Worm (Caenorhabditis elegans) whole organism, mixed stage, embryonic: ENCODE results near the gene srg-30.

Source experiments
- M03D4.4 ChIP-seq: sonication (generic microtip); optimal IDR thresholded peaks from 2 replicates; lab custom pipeline; 2017; ENCODE audit warnings: mild to moderate bottlenecking, missing genetic modification characterization, missing compliant biosample characterization
- blmp-1 ChIP-seq: fragments of 150-350 bp; optimal IDR thresholded peaks from 2 replicates; lab custom pipeline; 2014; ENCODE audit warnings: missing biosample characterization, missing genetic modification characterization
- drap-1 ChIP-seq: fragments of 200-800 bp; sonication (Bioruptor generic); optimal IDR thresholded peaks from 3 replicates; lab custom pipeline; 2018; ENCODE audit warnings: mild to moderate bottlenecking, missing genetic modification characterization, missing compliant biosample characterization
- nhr-28 ChIP-seq: fragments of 150-350 bp; optimal IDR thresholded peaks from 2 replicates; lab custom pipeline; 2014; ENCODE audit warnings: missing biosample characterization, missing genetic modification characterization
- pha-4 ChIP-seq: fragments of 150-350 bp; optimal IDR thresholded peaks from 2 replicates; lab custom pipeline; 2018; ENCODE audit warnings: missing biosample characterization, missing genetic modification reagents, missing genetic modification characterization
- snpc-4 ChIP-seq: fragments of 150-350 bp; optimal IDR thresholded peaks from 2 replicates; lab custom pipeline; 2014; ENCODE audit warnings: missing biosample characterization, missing genetic modification characterization

DNA sequence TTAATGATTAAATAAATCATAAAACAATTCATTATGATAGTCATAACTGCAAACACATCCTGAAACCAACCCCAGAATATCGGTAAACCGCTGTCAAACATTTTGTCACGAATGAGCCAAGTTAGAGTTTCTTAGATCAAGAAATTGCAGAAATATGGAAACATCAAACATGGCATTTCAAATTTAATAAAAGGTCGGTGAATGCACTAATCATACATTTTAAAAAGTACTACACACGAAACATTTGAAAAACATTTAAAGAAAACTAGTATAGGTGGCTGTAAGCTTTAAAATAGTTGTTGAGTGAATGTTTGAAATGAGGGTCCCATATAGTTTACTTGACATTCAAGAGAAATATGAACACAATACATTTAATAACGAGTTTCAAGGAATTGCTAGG, 49.4 kb downstream of the srg-30 start, which contains the start of gene str-180:
- TF ChIP-seq pha-4 (tag; lab: Kevin White, UChicago), result no peak
- no peak for TF ChIP-seq drap-1 (GFP tag; lab: Kevin White, UChicago)
- no peak for TF ChIP-seq blmp-1
- TF ChIP-seq snpc-4 (tag; lab: Kevin White, UChicago), result no peak
- TF ChIP-seq nhr-28 (tag; lab: Kevin White, UChicago), result no peak
- no peak for TF ChIP-seq M03D4.4
